Fruit fly (Drosophila melanogaster) whole organism, embryonic: ENCODE data around the gene Bap111.

Source experiments
- Adf1 ChIP-seq: fragments of 200-800 bp; sonication (Bioruptor generic); IDR thresholded peaks from 2 replicates; pipeline ENCODE4 v1.3.6; 2022; ENCODE audit warnings: missing biosample characterization, missing genetic modification characterization
- BEAF-32 ChIP-seq: fragments of 200-800 bp; sonication (Bioruptor generic); optimal IDR thresholded peaks from 3 replicates; lab custom pipeline; 2017; ENCODE audit warnings: missing biosample characterization, missing genetic modification characterization, mild to moderate bottlenecking, moderate library complexity, missing genetic modification reagents
- Blimp-1 ChIP-seq: fragments of 200-800 bp; sonication (Bioruptor generic); optimal IDR thresholded peaks from 3 replicates; lab custom pipeline; 2018; ENCODE audit warnings: missing biosample characterization, missing genetic modification characterization, mild to moderate bottlenecking, moderate library complexity, missing genetic modification reagents
- CG12071 ChIP-seq: fragments of 200-800 bp; sonication (Bioruptor generic); optimal IDR thresholded peaks from 3 replicates; lab custom pipeline; 2018; ENCODE audit warnings: missing biosample characterization, mild to moderate bottlenecking, missing genetic modification characterization
- CG12391 ChIP-seq: fragments of 200-800 bp; sonication (Bioruptor generic); optimal IDR thresholded peaks from 3 replicates; lab custom pipeline; 2018; ENCODE audit warnings: missing biosample characterization, mild to moderate bottlenecking, missing genetic modification characterization, moderate library complexity
- CG12769 ChIP-seq: fragments of 200-800 bp; sonication (Bioruptor generic); optimal IDR thresholded peaks from 2 replicates; lab custom pipeline; 2019; ENCODE audit warnings: missing biosample characterization, mild to moderate bottlenecking, missing genetic modification characterization, moderate library complexity
- CG13424 ChIP-seq: fragments of 200-800 bp; sonication (Bioruptor generic); optimal IDR thresholded peaks from 2 replicates; lab custom pipeline; 2019; ENCODE audit warnings: missing biosample characterization, mild to moderate bottlenecking, missing genetic modification characterization, moderate library complexity
- CG17829 ChIP-seq: fragments of 200-800 bp; optimal IDR thresholded peaks from 2 replicates; lab custom pipeline; 2019; ENCODE audit warnings: missing biosample characterization, mild to moderate bottlenecking, missing genetic modification characterization, moderate library complexity
- CG2875 ChIP-seq: fragments of 200-800 bp; sonication (Bioruptor generic); optimal IDR thresholded peaks from 2 replicates; lab custom pipeline; 2017; ENCODE audit warnings: missing biosample characterization, mild to moderate bottlenecking, missing genetic modification characterization, missing genetic modification reagents
- CG31388 ChIP-seq: fragments of 200-800 bp; sonication (Bioruptor generic); optimal IDR thresholded peaks from 2 replicates; lab custom pipeline; 2016; ENCODE audit warnings: missing biosample characterization, missing genetic modification characterization
- CG32532 ChIP-seq: fragments of 200-800 bp; sonication (Bioruptor generic); IDR thresholded peaks from 2 replicates; pipeline ENCODE4 v1.3.6; 2022; ENCODE audit warnings: missing biosample characterization, missing genetic modification characterization
- CG33213 ChIP-seq: fragments of 200-800 bp; sonication (Bioruptor generic); optimal IDR thresholded peaks from 3 replicates; lab custom pipeline; 2016; ENCODE audit warnings: missing biosample characterization, missing genetic modification characterization
- CG4707 ChIP-seq: fragments of 200-800 bp; sonication (Bioruptor generic); optimal IDR thresholded peaks from 2 replicates; lab custom pipeline; 2018; ENCODE audit warnings: missing biosample characterization, mild to moderate bottlenecking, missing genetic modification characterization, moderate library complexity
- CG6175 ChIP-seq: fragments of 200-800 bp; sonication (Bioruptor generic); IDR thresholded peaks from 3 replicates; pipeline ENCODE4 v1.3.6; 2022; ENCODE audit warnings: missing biosample characterization, missing genetic modification characterization
- CG6654 ChIP-seq: fragments of 200-800 bp; sonication (Bioruptor generic); optimal IDR thresholded peaks from 2 replicates; lab custom pipeline; 2017; ENCODE audit warnings: missing biosample characterization, mild to moderate bottlenecking, missing genetic modification characterization
- CG6791 ChIP-seq: fragments of 200-800 bp; sonication (Bioruptor generic); IDR thresholded peaks from 3 replicates; pipeline ENCODE4 v1.3.6; 2022; ENCODE audit warnings: missing biosample characterization, missing genetic modification characterization; ENCODE audit not compliant: partially characterized antibody
- CG6813 ChIP-seq: fragments of 200-800 bp; sonication (Bioruptor generic); optimal IDR thresholded peaks from 2 replicates; lab custom pipeline; 2017; ENCODE audit warnings: missing biosample characterization, missing genetic modification characterization, mild to moderate bottlenecking, moderate library complexity, missing genetic modification reagents
- CG7556 ChIP-seq: fragments of 200-800 bp; sonication (Bioruptor generic); optimal IDR thresholded peaks from 2 replicates; lab custom pipeline; 2017; ENCODE audit warnings: missing biosample characterization, mild to moderate bottlenecking, missing genetic modification characterization
- CG7928 ChIP-seq: fragments of 200-800 bp; sonication (Bioruptor generic); optimal IDR thresholded peaks from 2 replicates; lab custom pipeline; 2017; ENCODE audit warnings: missing biosample characterization, mild to moderate bottlenecking, missing genetic modification characterization
- CG8281 ChIP-seq: fragments of 200-800 bp; sonication (Bioruptor generic); optimal IDR thresholded peaks from 2 replicates; lab custom pipeline; 2018; ENCODE audit warnings: missing biosample characterization, mild to moderate bottlenecking, missing genetic modification characterization, moderate library complexity
- CG9727 ChIP-seq: fragments of 200-800 bp; sonication (Bioruptor generic); optimal IDR thresholded peaks from 3 replicates; lab custom pipeline; 2017; ENCODE audit warnings: missing biosample characterization, mild to moderate bottlenecking, missing genetic modification characterization
- CTCF ChIP-seq: fragments of 200-800 bp; sonication (Bioruptor generic); optimal IDR thresholded peaks from 2 replicates; lab custom pipeline; 2017; ENCODE audit warnings: missing biosample characterization, mild to moderate bottlenecking, missing genetic modification characterization, moderate library complexity
- CoRest ChIP-seq: fragments of 200-800 bp; sonication (Bioruptor generic); optimal IDR thresholded peaks from 3 replicates; lab custom pipeline; 2018; ENCODE audit warnings: missing biosample characterization, mild to moderate bottlenecking, missing genetic modification characterization, moderate library complexity
- CrebB ChIP-seq: fragments of 200-800 bp; sonication (Bioruptor generic); optimal IDR thresholded peaks from 3 replicates; lab custom pipeline; 2018; ENCODE audit warnings: missing biosample characterization, mild to moderate bottlenecking, missing genetic modification characterization
- D19B ChIP-seq: fragments of 200-800 bp; sonication (Bioruptor generic); optimal IDR thresholded peaks from 2 replicates; lab custom pipeline; 2017; ENCODE audit warnings: missing biosample characterization, mild to moderate bottlenecking, missing genetic modification characterization
- E2f2 ChIP-seq: fragments of 200-800 bp; sonication (Bioruptor generic); IDR thresholded peaks from 2 replicates; pipeline ENCODE4 v1.3.6; 2022; ENCODE audit warnings: missing biosample characterization, missing genetic modification characterization
- HLH3B ChIP-seq: fragments of 200-800 bp; sonication (Bioruptor generic); IDR thresholded peaks from 2 replicates; pipeline ENCODE4 v1.3.6; 2022; ENCODE audit warnings: missing biosample characterization, missing genetic modification characterization
- Kr ChIP-seq: fragments of 200-800 bp; sonication (Bioruptor generic); optimal IDR thresholded peaks from 2 replicates; lab custom pipeline; 2017; ENCODE audit warnings: missing biosample characterization, mild to moderate bottlenecking, missing genetic modification characterization
- Pdp1 ChIP-seq, 2 experiments: fragments of 200-800 bp; sonication (Bioruptor generic); optimal IDR thresholded peaks; 3 replicates each; lab custom pipeline; 2016; ENCODE audit warnings: missing biosample characterization in 2 of 2, missing genetic modification characterization in 2 of 2, mild to moderate bottlenecking in 1 of 2, moderate library complexity in 1 of 2
- ac ChIP-seq: fragments of 200-800 bp; sonication (Bioruptor generic); optimal IDR thresholded peaks from 3 replicates; lab custom pipeline; 2017; ENCODE audit warnings: missing biosample characterization, mild to moderate bottlenecking, missing genetic modification characterization
- ase ChIP-seq: fragments of 200-800 bp; sonication (Bioruptor generic); IDR thresholded peaks from 3 replicates; pipeline ENCODE4 v1.3.6; 2022; ENCODE audit warnings: missing biosample characterization, missing genetic modification characterization
- br ChIP-seq: fragments of >200 bp; optimal IDR thresholded peaks from 2 replicates; lab custom pipeline; 2017
- btn ChIP-seq: fragments of 200-800 bp; sonication (Bioruptor generic); optimal IDR thresholded peaks from 2 replicates; lab custom pipeline; 2016; ENCODE audit warnings: missing biosample characterization, missing genetic modification characterization
- emc ChIP-seq: fragments of 200-800 bp; sonication (Bioruptor generic); optimal IDR thresholded peaks from 2 replicates; lab custom pipeline; 2016; ENCODE audit warnings: missing biosample characterization, missing genetic modification characterization
- en ChIP-seq: fragments of 200-800 bp; sonication (Bioruptor generic); optimal IDR thresholded peaks from 2 replicates; lab custom pipeline; 2016; ENCODE audit warnings: missing biosample characterization, missing genetic modification characterization
- esg ChIP-seq: fragments of 200-800 bp; sonication (Bioruptor generic); conservative IDR thresholded peaks from 2 replicates; pipeline ENCODE4 v1.3.6; 2022; ENCODE audit warnings: missing biosample characterization, missing genetic modification characterization
- exex ChIP-seq: fragments of 200-800 bp; sonication (Bioruptor generic); optimal IDR thresholded peaks from 4 replicates; lab custom pipeline; 2018; ENCODE audit warnings: missing biosample characterization, mild to moderate bottlenecking, missing genetic modification characterization, moderate library complexity
- fd102C ChIP-seq: fragments of 200-800 bp; sonication (Bioruptor generic); optimal IDR thresholded peaks from 2 replicates; lab custom pipeline; 2018; ENCODE audit warnings: missing biosample characterization, mild to moderate bottlenecking, missing genetic modification characterization, moderate library complexity
- ftz-f1 ChIP-seq: fragments of 200-800 bp; sonication (Bioruptor generic); optimal IDR thresholded peaks from 2 replicates; lab custom pipeline; 2016; ENCODE audit warnings: missing biosample characterization, missing genetic modification characterization
- gcm2 ChIP-seq: fragments of 200-800 bp; sonication (Bioruptor generic); optimal IDR thresholded peaks from 2 replicates; lab custom pipeline; 2016; ENCODE audit warnings: missing biosample characterization, missing genetic modification characterization
- gsb ChIP-seq: fragments of 200-800 bp; sonication (Bioruptor generic); IDR thresholded peaks from 2 replicates; pipeline ENCODE4 v1.3.6; 2022; ENCODE audit warnings: missing biosample characterization, missing genetic modification characterization
- hth ChIP-seq: fragments of >200 bp; optimal IDR thresholded peaks from 2 replicates; lab custom pipeline; 2017; ENCODE audit warnings: inconsistent platforms
- jigr1 ChIP-seq: fragments of 200-800 bp; sonication (Bioruptor generic); IDR thresholded peaks from 3 replicates; pipeline ENCODE4 v1.3.6; 2022; ENCODE audit warnings: missing biosample characterization, missing genetic modification characterization
- maf-S ChIP-seq: fragments of 200-800 bp; sonication (Bioruptor generic); optimal IDR thresholded peaks from 2 replicates; lab custom pipeline; 2016; ENCODE audit warnings: missing biosample characterization, missing genetic modification characterization
- sens-2 ChIP-seq: fragments of 200-800 bp; sonication (Bioruptor generic); IDR thresholded peaks from 2 replicates; pipeline ENCODE4 v1.3.6; 2022; ENCODE audit warnings: missing biosample characterization, missing genetic modification characterization
- shn ChIP-seq: fragments of 200-800 bp; sonication (Bioruptor generic); optimal IDR thresholded peaks from 3 replicates; lab custom pipeline; 2016; ENCODE audit warnings: missing biosample characterization, missing genetic modification characterization
- sima ChIP-seq: fragments of 200-800 bp; sonication (Bioruptor generic); optimal IDR thresholded peaks from 2 replicates; lab custom pipeline; 2016; ENCODE audit warnings: missing biosample characterization, missing genetic modification characterization
- ssp ChIP-seq: fragments of 200-800 bp; sonication (Bioruptor generic); IDR thresholded peaks from 2 replicates; pipeline ENCODE4 v1.3.6; 2022; ENCODE audit warnings: missing biosample characterization, missing genetic modification characterization
- tll ChIP-seq, 2 experiments: fragments of 200-800 bp in 1 of 2; fragments of >200 bp in 1 of 2; sonication (Bioruptor generic) in 1 of 2; optimal IDR thresholded peaks; 2 replicates each; lab custom pipeline; 2017 to 2019; ENCODE audit warnings: missing biosample characterization in 2 of 2, missing genetic modification characterization in 2 of 2, mild to moderate bottlenecking in 1 of 2, moderate library complexity in 1 of 2
- z ChIP-seq: fragments of 200-800 bp; sonication (Bioruptor generic); IDR thresholded peaks from 3 replicates; pipeline ENCODE4 v1.3.6; 2022; ENCODE audit warnings: missing biosample characterization, missing genetic modification characterization

Gene Bap111

DNA sequence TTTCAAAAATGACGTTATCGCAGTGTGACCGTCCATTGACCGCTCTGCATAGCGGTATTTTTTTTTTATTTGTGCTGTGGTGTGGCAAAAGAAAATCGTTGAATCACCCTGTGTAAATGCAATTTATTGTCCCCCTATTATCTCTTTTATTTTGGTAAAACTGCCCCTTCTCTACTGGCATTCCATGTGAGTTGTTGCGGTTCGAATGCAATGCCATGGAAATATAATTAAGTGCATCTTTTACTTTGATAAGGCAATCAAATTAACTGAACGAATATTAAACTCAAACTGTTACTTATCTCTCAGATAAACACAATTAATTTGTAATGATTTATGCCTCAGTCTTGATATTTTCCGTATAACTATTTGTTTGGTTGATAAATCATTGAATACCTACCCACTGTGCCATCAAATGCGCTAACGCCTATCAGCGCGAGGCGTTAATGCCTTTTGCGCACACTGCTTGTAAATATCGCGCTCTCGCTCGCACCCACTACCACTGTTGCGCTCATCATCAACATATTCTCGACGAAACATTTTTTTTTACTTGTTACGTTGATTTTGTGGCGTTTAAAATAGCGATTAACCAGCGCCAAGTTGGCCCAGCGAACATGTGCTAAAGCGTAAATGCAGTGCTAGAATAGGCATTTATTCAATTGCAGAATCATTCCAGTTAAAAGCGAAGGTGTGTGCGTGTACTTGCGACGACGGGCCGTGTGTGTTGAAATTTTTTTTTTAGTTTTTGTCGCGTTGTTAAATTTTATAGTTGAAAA lies 39.9 kb upstream of the Bap111 start (continued):
- TF ChIP-seq CG32532 (GFP tag; lab: Robert Waterston, UW): peak; percentile 40; the same call in 1 of the 2 replicates
- peak; percentile 51 to 63 for TF ChIP-seq Pdp1 (GFP tag; optimal IDR thresholded peaks at IDR 0.05; lab: Kevin White, UChicago)
- peak; percentile 28 for TF ChIP-seq Blimp-1
- peak; percentile 9 for TF ChIP-seq gcm2 (GFP tag; lab: Kevin White, UChicago)
- peak; percentile 72 for TF ChIP-seq shn (GFP tag; lab: Kevin White, UChicago)
- peak; percentile 46; the same call in 1 of the 2 replicates for TF ChIP-seq ssp
- no peak for TF ChIP-seq btn (GFP tag; lab: Kevin White, UChicago)
- TF ChIP-seq exex (tag; lab: Kevin White, UChicago): no peak
- TF ChIP-seq z (GFP tag; lab: Robert Waterston, UW): no peak
- no peak for TF ChIP-seq CrebB (tag; lab: Kevin White, UChicago)
- no peak for TF ChIP-seq gsb
- peak; percentile 17 for TF ChIP-seq CG12071
- 0 out of 3 replicates have a peak, but pooled peaks have one; percentile 38 for TF ChIP-seq ase (GFP tag; lab: Robert Waterston, UW)
- TF ChIP-seq D19B: peak; percentile 28
- TF ChIP-seq ftz-f1 (GFP tag; lab: Kevin White, UChicago): no peak
- peak; percentile 29; the same call in 1 of the 2 replicates for TF ChIP-seq E2f2 (GFP tag; lab: Robert Waterston, UW)
- peak; percentile 72 for TF ChIP-seq CoRest (tag; lab: Kevin White, UChicago)
- no peak for TF ChIP-seq ac (GFP tag; lab: Kevin White, UChicago)
- peak; percentile 70 for TF ChIP-seq CG12391 (tag; lab: Kevin White, UChicago)
- TF ChIP-seq sima (GFP tag; lab: Kevin White, UChicago): no peak
- no peak for TF ChIP-seq CG6791 (GFP tag; lab: Robert Waterston, UW)
- TF ChIP-seq CG2875: no peak
- TF ChIP-seq emc: peak; percentile 4
- no peak for TF ChIP-seq jigr1
- TF ChIP-seq maf-S: peak; percentile 52
- no peak for TF ChIP-seq en (GFP tag; lab: Kevin White, UChicago)
- TF ChIP-seq CG6175 (GFP tag; lab: Robert Waterston, UW): no peak
- TF ChIP-seq fd102C (GFP tag; lab: Kevin White, UChicago): no peak
- TF ChIP-seq Adf1 (GFP tag; lab: Robert Waterston, UW): no peak
- peak; percentile 48 for TF ChIP-seq CG17829 (tag; lab: Kevin White, UChicago)
- no peak for TF ChIP-seq CG7928 (GFP tag; lab: Kevin White, UChicago)
- 0 out of 2 replicates have a peak, but pooled peaks have one; percentile 32 for TF ChIP-seq esg (GFP tag; lab: Robert Waterston, UW)
- no peak for TF ChIP-seq CG6813 (GFP tag; lab: Kevin White, UChicago)
- TF ChIP-seq sens-2 (GFP tag; lab: Robert Waterston, UW): no peak
- no peak for TF ChIP-seq Kr (GFP tag; lab: Kevin White, UChicago)
- peak; percentile 34 for TF ChIP-seq CG33213
- no peak for TF ChIP-seq br (lab: Kevin White, UChicago)
- peak; percentile 36 for TF ChIP-seq CG4707
- TF ChIP-seq CG12769 (tag; lab: Kevin White, UChicago): no peak
- peak; percentile 45 for TF ChIP-seq CG7556 (GFP tag; lab: Kevin White, UChicago)
- TF ChIP-seq tll (GFP tag; optimal IDR thresholded peaks at IDR 0.05; lab: Kevin White, UChicago): peak in 1 of 2 experiments; percentile 70
- peak; percentile 72 for TF ChIP-seq CG9727
- TF ChIP-seq hth: no peak
- no peak for TF ChIP-seq CG6654 (GFP tag; lab: Kevin White, UChicago)
- peak; percentile 38 for TF ChIP-seq BEAF-32 (GFP tag; lab: Kevin White, UChicago)
- TF ChIP-seq CG31388: no peak
- peak; percentile 32 for TF ChIP-seq CG13424 (tag; lab: Kevin White, UChicago)
- TF ChIP-seq CG8281 (tag; lab: Kevin White, UChicago): no peak
- 0 out of 2 replicates have a peak, but pooled peaks have one; percentile 9 for TF ChIP-seq HLH3B
- TF ChIP-seq CTCF: no peak
